Worm (Caenorhabditis elegans) whole organism, young adult: ENCODE results near the gene F22B3.10.

Source experiments
- B0261.1 ChIP-seq: sonication (generic microtip); optimal IDR thresholded peaks from 2 replicates; lab custom pipeline; 2016; ENCODE audit warnings: mild to moderate bottlenecking, missing genetic modification characterization, moderate library complexity, missing compliant biosample characterization
- B0336.3 ChIP-seq: fragments of 200-800 bp; sonication (Bioruptor generic); IDR thresholded peaks from 2 replicates; pipeline ENCODE4 v1.3.6; 2022; ENCODE audit warnings: missing genetic modification characterization, missing compliant biosample characterization
- C17E4.6 ChIP-seq: fragments of 200-800 bp; sonication (Bioruptor generic); IDR thresholded peaks from 2 replicates; pipeline ENCODE4 v1.3.6; 2022; ENCODE audit warnings: missing genetic modification reagents, missing genetic modification characterization, missing compliant biosample characterization
- D2030.7 ChIP-seq: fragments of 200-800 bp; sonication (Bioruptor generic); IDR thresholded peaks from 2 replicates; pipeline ENCODE4 v1.3.6; 2022; ENCODE audit warnings: missing genetic modification reagents, missing genetic modification characterization, missing compliant biosample characterization
- F33H1.4 ChIP-seq: fragments of 200-800 bp; sonication (Bioruptor generic); IDR thresholded peaks from 2 replicates; pipeline ENCODE4 v1.3.6; 2022; ENCODE audit warnings: missing genetic modification reagents, missing genetic modification characterization, missing compliant biosample characterization
- F37B4.10 ChIP-seq: fragments of 200-800 bp; sonication (Bioruptor generic); IDR thresholded peaks from 2 replicates; pipeline ENCODE4 v1.3.6; 2022; ENCODE audit warnings: missing genetic modification characterization, missing compliant biosample characterization
- F49E8.2 ChIP-seq: sonication (generic microtip); optimal IDR thresholded peaks from 3 replicates; lab custom pipeline; 2017; ENCODE audit warnings: missing genetic modification characterization, mild to moderate bottlenecking, missing compliant biosample characterization, antibody characterized with exemption, moderate library complexity; ENCODE audit not compliant: insufficient read depth
- K11D2.4 ChIP-seq: fragments of 200-800 bp; sonication (Bioruptor generic); IDR thresholded peaks from 2 replicates; pipeline ENCODE4 v1.3.6; 2022; ENCODE audit warnings: missing genetic modification reagents, missing genetic modification characterization, missing compliant biosample characterization
- Y79H2A.3 ChIP-seq: fragments of 200-800 bp; sonication (Bioruptor generic); conservative IDR thresholded peaks from 2 replicates; pipeline ENCODE4 v1.3.6; 2022; ENCODE audit warnings: missing genetic modification reagents, missing genetic modification characterization, missing compliant biosample characterization
- Y95B8A.8 ChIP-seq: fragments of 200-800 bp; sonication (Bioruptor generic); IDR thresholded peaks from 2 replicates; pipeline ENCODE4 v1.3.6; 2022; ENCODE audit warnings: missing genetic modification reagents, missing genetic modification characterization, missing compliant biosample characterization
- ZK185.1 ChIP-seq: sonication (generic microtip); optimal IDR thresholded peaks from 2 replicates; lab custom pipeline; 2016; ENCODE audit warnings: mild to moderate bottlenecking, missing genetic modification characterization, missing compliant biosample characterization; ENCODE audit not compliant: poor library complexity, severe bottlenecking
- ama-1 ChIP-seq, 3 experiments: fragments of 150-350 bp in 1 of 3; sonication (generic microtip) in 2 of 3; optimal IDR thresholded peaks; 2 replicates each; lab custom pipeline; 2014 to 2018; ENCODE audit warnings: missing biosample characterization in 2 of 3, missing genetic modification characterization in 2 of 3, missing genetic modification reagents in 2 of 3
- athp-1 ChIP-seq: sonication (generic microtip); optimal IDR thresholded peaks from 2 replicates; lab custom pipeline; 2017; ENCODE audit warnings: mild to moderate bottlenecking, missing genetic modification characterization, missing compliant biosample characterization
- attf-6 ChIP-seq: fragments of 200-800 bp; sonication (Bioruptor generic); IDR thresholded peaks from 2 replicates; pipeline ENCODE4 v1.3.6; 2022; ENCODE audit warnings: missing genetic modification reagents, missing genetic modification characterization, missing compliant biosample characterization
- cebp-1 ChIP-seq, 2 experiments: fragments of 200-800 bp in 1 of 2; sonication (Bioruptor generic) in 1 of 2; sonication (generic microtip) in 1 of 2; IDR thresholded peaks in 1 of 2; optimal IDR thresholded peaks in 1 of 2; 2 replicates each; pipeline versions ENCODE4 v1.3.6 to Lab custom; 2017 to 2022; ENCODE audit warnings: missing compliant biosample characterization in 2 of 2, missing genetic modification characterization in 2 of 2, mild to moderate bottlenecking in 1 of 2, missing genetic modification reagents in 1 of 2, moderate library complexity in 1 of 2
- ceh-40 ChIP-seq: fragments of 200-800 bp; sonication (Bioruptor generic); IDR thresholded peaks from 2 replicates; pipeline ENCODE4 v1.3.6; 2022; ENCODE audit warnings: missing genetic modification characterization, missing compliant biosample characterization
- chd-7 ChIP-seq: sonication (generic microtip); optimal IDR thresholded peaks from 2 replicates; lab custom pipeline; 2016; ENCODE audit warnings: mild to moderate bottlenecking, missing genetic modification characterization, moderate library complexity, missing compliant biosample characterization
- dox-1 ChIP-seq: fragments of 200-800 bp; sonication (Bioruptor generic); IDR thresholded peaks from 2 replicates; pipeline ENCODE4 v1.3.6; 2022; ENCODE audit warnings: missing genetic modification reagents, missing genetic modification characterization, missing compliant biosample characterization
- egl-44 ChIP-seq: fragments of 200-800 bp; sonication (Bioruptor generic); IDR thresholded peaks from 2 replicates; pipeline ENCODE4 v1.3.6; 2022; ENCODE audit warnings: missing genetic modification reagents, missing genetic modification characterization, missing compliant biosample characterization
- ekl-4 ChIP-seq: fragments of 200-800 bp; sonication (Bioruptor generic); IDR thresholded peaks from 2 replicates; pipeline ENCODE4 v1.3.6; 2022; ENCODE audit warnings: missing genetic modification reagents, missing genetic modification characterization, missing compliant biosample characterization
- him-1 ChIP-seq: sonication (generic microtip); optimal IDR thresholded peaks from 2 replicates; lab custom pipeline; 2016; ENCODE audit warnings: missing genotype, missing genetic modification reagents, missing genetic modification characterization, missing compliant biosample characterization
- hmg-1.2 ChIP-seq: fragments of 200-800 bp; sonication (Bioruptor generic); IDR thresholded peaks from 2 replicates; pipeline ENCODE4 v1.3.6; 2022; ENCODE audit warnings: missing genetic modification reagents, missing genetic modification characterization, missing compliant biosample characterization
- hrde-1 ChIP-seq: sonication (generic microtip); optimal IDR thresholded peaks from 2 replicates; lab custom pipeline; 2016; ENCODE audit warnings: missing genetic modification characterization, mild to moderate bottlenecking, missing compliant biosample characterization, moderate library complexity, missing genotype, missing genetic modification reagents, borderline replicate concordance
- lin-26 ChIP-seq: fragments of 200-800 bp; sonication (Bioruptor generic); IDR thresholded peaks from 2 replicates; pipeline ENCODE4 v1.3.6; 2022; ENCODE audit warnings: missing genetic modification reagents, missing genetic modification characterization, missing compliant biosample characterization
- lin-54 ChIP-seq: fragments of 200-800 bp; sonication (Bioruptor generic); optimal IDR thresholded peaks from 2 replicates; lab custom pipeline; 2018; ENCODE audit warnings: mild to moderate bottlenecking, missing genetic modification characterization, missing compliant biosample characterization
- lsl-1 ChIP-seq: fragments of 200-800 bp; sonication (Bioruptor generic); optimal IDR thresholded peaks from 2 replicates; lab custom pipeline; 2018; ENCODE audit warnings: mild to moderate bottlenecking, missing genetic modification characterization, moderate library complexity, missing compliant biosample characterization
- lsy-27 ChIP-seq: sonication (generic microtip); optimal IDR thresholded peaks from 2 replicates; lab custom pipeline; 2017; ENCODE audit warnings: missing genetic modification characterization, mild to moderate bottlenecking, missing compliant biosample characterization, antibody characterized with exemption, missing genotype, borderline replicate concordance; ENCODE audit not compliant: insufficient read depth
- madf-3 ChIP-seq: fragments of 200-800 bp; sonication (Bioruptor generic); IDR thresholded peaks from 2 replicates; pipeline ENCODE4 v1.3.6; 2022; ENCODE audit warnings: missing genetic modification reagents, missing genetic modification characterization, missing compliant biosample characterization
- mcd-1 ChIP-seq: fragments of 200-800 bp; sonication (Bioruptor generic); IDR thresholded peaks from 2 replicates; pipeline ENCODE4 v1.3.6; 2022; ENCODE audit warnings: missing genetic modification reagents, missing genetic modification characterization, missing compliant biosample characterization
- mes-4 ChIP-seq: sonication (generic microtip); optimal IDR thresholded peaks from 2 replicates; lab custom pipeline; 2016; ENCODE audit warnings: missing genotype, missing genetic modification characterization, missing compliant biosample characterization
- nhr-80 ChIP-seq: sonication (generic microtip); optimal IDR thresholded peaks from 2 replicates; lab custom pipeline; 2016; ENCODE audit warnings: missing genetic modification characterization, missing compliant biosample characterization
- pbrm-1 ChIP-seq: fragments of 200-800 bp; sonication (Bioruptor generic); IDR thresholded peaks from 2 replicates; pipeline ENCODE4 v1.3.6; 2022; ENCODE audit warnings: missing genetic modification reagents, missing genetic modification characterization, missing compliant biosample characterization
- rcor-1 ChIP-seq: fragments of 200-800 bp; sonication (Bioruptor generic); IDR thresholded peaks from 2 replicates; pipeline ENCODE4 v1.3.6; 2022; ENCODE audit warnings: missing genetic modification reagents, missing genetic modification characterization, missing compliant biosample characterization
- rpc-1 ChIP-seq, 2 experiments: fragments of 150-350 bp in 1 of 2; sonication (generic microtip) in 1 of 2; optimal IDR thresholded peaks; 2 replicates each; lab custom pipeline; 2014 to 2018; ENCODE audit warnings: missing biosample characterization in 1 of 2, missing genetic modification characterization in 1 of 2, missing genetic modification reagents in 1 of 2, missing genotype in 1 of 2
- snpc-1.1 ChIP-seq: sonication (generic microtip); optimal IDR thresholded peaks from 2 replicates; lab custom pipeline; 2017; ENCODE audit warnings: missing genetic modification characterization, mild to moderate bottlenecking, missing compliant biosample characterization, antibody characterized with exemption, moderate library complexity, missing genotype, missing genetic modification reagents; ENCODE audit not compliant: insufficient read depth
- snpc-3.4 ChIP-seq: sonication (generic microtip); optimal IDR thresholded peaks from 2 replicates; lab custom pipeline; 2017; ENCODE audit warnings: missing genetic modification characterization, mild to moderate bottlenecking, missing compliant biosample characterization, antibody characterized with exemption, moderate library complexity, missing genotype, missing genetic modification reagents
- tbp1 ChIP-seq: fragments of 200-800 bp; sonication (Bioruptor generic); optimal IDR thresholded peaks from 2 replicates; lab custom pipeline; 2018; ENCODE audit warnings: mild to moderate bottlenecking, missing genetic modification characterization, missing compliant biosample characterization
- tlf-1 ChIP-seq: fragments of 200-800 bp; sonication (Bioruptor generic); optimal IDR thresholded peaks from 2 replicates; lab custom pipeline; 2018; ENCODE audit warnings: mild to moderate bottlenecking, missing genetic modification characterization, missing compliant biosample characterization
- xnd-1 ChIP-seq: sonication (generic microtip); optimal IDR thresholded peaks from 2 replicates; lab custom pipeline; 2016; ENCODE audit warnings: missing genotype, missing genetic modification reagents, missing genetic modification characterization, missing compliant biosample characterization
- ztf-25 ChIP-seq: fragments of 200-800 bp; sonication (Bioruptor generic); IDR thresholded peaks from 2 replicates; pipeline ENCODE4 v1.3.6; 2022; ENCODE audit warnings: missing genetic modification reagents, missing genetic modification characterization, missing compliant biosample characterization
- ztf-3 ChIP-seq: fragments of 200-800 bp; sonication (Bioruptor generic); optimal IDR thresholded peaks from 2 replicates; lab custom pipeline; 2018; ENCODE audit warnings: mild to moderate bottlenecking, missing genetic modification characterization, missing compliant biosample characterization

The F22B3.10 gene

ce11 chrIV:11403288-11403991 is 11.4 kb downstream of the F22B3.10 start, which contains the start of the genes memi-3 and cyp-31A2 (continued):
- TF ChIP-seq tlf-1 (GFP tag; lab: Kevin White, UChicago) (no peak), F33H1.4 (GFP tag; lab: Robert Waterston, UW) (peak; percentile 87), him-1 (tag; lab: Kevin White, UChicago) (no peak), mcd-1 (GFP tag; lab: Robert Waterston, UW) (no peak)

ce11 chrIV:11401482-11401881 is 13.3 kb downstream of the F22B3.10 start:
- TF ChIP-seq rcor-1 (peak; percentile 35), Y79H2A.3 (GFP tag; lab: Robert Waterston, UW) (peak; percentile 46; the same call in 1 of the 2 replicates), attf-6 (peak; percentile 56), mes-4 (tag; lab: Kevin White, UChicago) (no peak), hrde-1 (tag; lab: Kevin White, UChicago) (peak; percentile 93), F37B4.10 (GFP tag; lab: Robert Waterston, UW) (no peak), lsy-27 (tag; lab: Kevin White, UChicago) (no peak), athp-1 (tag; lab: Kevin White, UChicago) (peak; percentile 15), tlf-1 (GFP tag; lab: Kevin White, UChicago) (peak; percentile 21), Y95B8A.8 (GFP tag; lab: Robert Waterston, UW) (peak; percentile 71; the same call in 1 of the 2 replicates), F49E8.2 (tag; lab: Kevin White, UChicago) (peak; percentile 82), snpc-1.1 (no peak), lin-54 (GFP tag; lab: Kevin White, UChicago) (peak; percentile 26), ztf-25 (GFP tag; lab: Robert Waterston, UW) (0 out of 2 replicates have a peak, but pooled peaks have one; percentile 26), mcd-1 (GFP tag; lab: Robert Waterston, UW) (peak; percentile 34; the same call in 1 of the 2 replicates), hmg-1.2 (GFP tag; lab: Robert Waterston, UW) (peak; percentile 37), ceh-40 (GFP tag; lab: Robert Waterston, UW) (no peak), ekl-4 (GFP tag; lab: Robert Waterston, UW) (peak; percentile 64; the same call in 1 of the 2 replicates), dox-1 (peak; percentile 59), rpc-1 (optimal IDR thresholded peaks at IDR 0.05; lab: Kevin White, UChicago) (no peak), rpc-1 (tag; optimal IDR thresholded peaks at IDR 0.05; lab: Kevin White, UChicago) (no peak), C17E4.6 (GFP tag; lab: Robert Waterston, UW) (peak; percentile 57; the same call in 1 of the 2 replicates), madf-3 (GFP tag; lab: Robert Waterston, UW) (0 out of 2 replicates have a peak, but pooled peaks have one; percentile 9), K11D2.4 (GFP tag; lab: Robert Waterston, UW) (no peak), D2030.7 (peak; percentile 45; the same call in 1 of the 2 replicates), ZK185.1 (peak; percentile 11), lin-26 (GFP tag; lab: Robert Waterston, UW) (peak; percentile 94), ztf-3 (GFP tag; lab: Kevin White, UChicago) (no peak), B0261.1 (no peak), cebp-1 (GFP tag; IDR thresholded peaks at IDR 0.05; lab: Robert Waterston, UW) (no peak), cebp-1 (tag; optimal IDR thresholded peaks at IDR 0.05; lab: Kevin White, UChicago) (peak; percentile 2), chd-7 (tag; lab: Kevin White, UChicago) (no peak), tbp1 (GFP tag; lab: Kevin White, UChicago) (peak; percentile 33), xnd-1 (tag; lab: Kevin White, UChicago) (peak; percentile 35), B0336.3 (GFP tag; lab: Robert Waterston, UW) (peak; percentile 62; the same call in 1 of the 2 replicates), F33H1.4 (GFP tag; lab: Robert Waterston, UW) (0 out of 2 replicates have a peak, but pooled peaks have one; percentile 23), nhr-80 (no peak), ama-1 (optimal IDR thresholded peaks at IDR 0.05; lab: Kevin White, UChicago) (no peak), ama-1 (GFP tag; optimal IDR thresholded peaks at IDR 0.05; lab: Kevin White, UChicago) (peak in 1 of 2 experiments; percentile 8), egl-44 (GFP tag; lab: Robert Waterston, UW) (0 out of 2 replicates have a peak, but pooled peaks have one; percentile 32), snpc-3.4 (tag; lab: Kevin White, UChicago) (peak; percentile 37), lsl-1 (GFP tag; lab: Kevin White, UChicago) (peak; percentile 1), pbrm-1 (GFP tag; lab: Robert Waterston, UW) (peak; percentile 33; the same call in 1 of the 2 replicates)
